Worm (Caenorhabditis elegans) whole organism, young adult: ENCODE results near the gene srbc-17.

Source experiments
- B0035.1 ChIP-seq: sonication (generic microtip); optimal IDR thresholded peaks from 2 replicates; lab custom pipeline; 2016; ENCODE audit warnings: missing genetic modification characterization, mild to moderate bottlenecking, missing compliant biosample characterization, missing genotype, missing genetic modification reagents
- B0336.3 ChIP-seq: fragments of 200-800 bp; sonication (Bioruptor generic); IDR thresholded peaks from 2 replicates; pipeline ENCODE4 v1.3.6; 2022; ENCODE audit warnings: missing genetic modification characterization, missing compliant biosample characterization
- C17E4.6 ChIP-seq: fragments of 200-800 bp; sonication (Bioruptor generic); IDR thresholded peaks from 2 replicates; pipeline ENCODE4 v1.3.6; 2022; ENCODE audit warnings: missing genetic modification reagents, missing genetic modification characterization, missing compliant biosample characterization
- F23B12.7 ChIP-seq: sonication (generic microtip); optimal IDR thresholded peaks from 2 replicates; lab custom pipeline; 2017; ENCODE audit warnings: missing genetic modification characterization, mild to moderate bottlenecking, missing compliant biosample characterization, antibody characterized with exemption, moderate library complexity; ENCODE audit not compliant: insufficient read depth
- F33H1.4 ChIP-seq: fragments of 200-800 bp; sonication (Bioruptor generic); IDR thresholded peaks from 2 replicates; pipeline ENCODE4 v1.3.6; 2022; ENCODE audit warnings: missing genetic modification reagents, missing genetic modification characterization, missing compliant biosample characterization
- F39B2.1 ChIP-seq: fragments of 200-800 bp; sonication (Bioruptor generic); IDR thresholded peaks from 2 replicates; pipeline ENCODE4 v1.3.6; 2022; ENCODE audit warnings: missing genetic modification reagents, missing genetic modification characterization, missing compliant biosample characterization
- F49E8.2 ChIP-seq: sonication (generic microtip); optimal IDR thresholded peaks from 3 replicates; lab custom pipeline; 2017; ENCODE audit warnings: missing genetic modification characterization, mild to moderate bottlenecking, missing compliant biosample characterization, antibody characterized with exemption, moderate library complexity; ENCODE audit not compliant: insufficient read depth
- K11D2.4 ChIP-seq: fragments of 200-800 bp; sonication (Bioruptor generic); IDR thresholded peaks from 2 replicates; pipeline ENCODE4 v1.3.6; 2022; ENCODE audit warnings: missing genetic modification reagents, missing genetic modification characterization, missing compliant biosample characterization
- Y79H2A.3 ChIP-seq: fragments of 200-800 bp; sonication (Bioruptor generic); conservative IDR thresholded peaks from 2 replicates; pipeline ENCODE4 v1.3.6; 2022; ENCODE audit warnings: missing genetic modification reagents, missing genetic modification characterization, missing compliant biosample characterization
- Y95B8A.8 ChIP-seq: fragments of 200-800 bp; sonication (Bioruptor generic); IDR thresholded peaks from 2 replicates; pipeline ENCODE4 v1.3.6; 2022; ENCODE audit warnings: missing genetic modification reagents, missing genetic modification characterization, missing compliant biosample characterization
- akir-1 ChIP-seq: fragments of 200-800 bp; sonication (Bioruptor generic); optimal IDR thresholded peaks from 2 replicates; lab custom pipeline; 2018; ENCODE audit warnings: mild to moderate bottlenecking, missing genetic modification characterization, moderate library complexity, missing compliant biosample characterization
- ama-1 ChIP-seq, 3 experiments: fragments of 150-350 bp in 1 of 3; sonication (generic microtip) in 2 of 3; optimal IDR thresholded peaks; 2 replicates each; lab custom pipeline; 2014 to 2018; ENCODE audit warnings: missing biosample characterization in 2 of 3, missing genetic modification characterization in 2 of 3, missing genetic modification reagents in 2 of 3
- attf-3 ChIP-seq: fragments of 200-800 bp; sonication (Bioruptor generic); conservative IDR thresholded peaks from 2 replicates; pipeline ENCODE4 v1.3.6; 2022; ENCODE audit warnings: missing genetic modification reagents, missing genetic modification characterization, missing compliant biosample characterization
- attf-5 ChIP-seq: fragments of 200-800 bp; sonication (Bioruptor generic); optimal IDR thresholded peaks from 2 replicates; lab custom pipeline; 2018; ENCODE audit warnings: mild to moderate bottlenecking, missing genetic modification characterization, missing compliant biosample characterization
- attf-6 ChIP-seq: fragments of 200-800 bp; sonication (Bioruptor generic); IDR thresholded peaks from 2 replicates; pipeline ENCODE4 v1.3.6; 2022; ENCODE audit warnings: missing genetic modification reagents, missing genetic modification characterization, missing compliant biosample characterization
- bed-1 ChIP-seq: fragments of 200-800 bp; sonication (Bioruptor generic); IDR thresholded peaks from 2 replicates; pipeline ENCODE4 v1.3.6; 2022; ENCODE audit warnings: missing genetic modification reagents, missing genetic modification characterization, missing compliant biosample characterization
- bed-2 ChIP-seq: fragments of 200-800 bp; sonication (Bioruptor generic); IDR thresholded peaks from 2 replicates; pipeline ENCODE4 v1.3.6; 2022; ENCODE audit warnings: missing genetic modification reagents, missing genetic modification characterization, missing compliant biosample characterization
- chd-7 ChIP-seq: sonication (generic microtip); optimal IDR thresholded peaks from 2 replicates; lab custom pipeline; 2016; ENCODE audit warnings: mild to moderate bottlenecking, missing genetic modification characterization, moderate library complexity, missing compliant biosample characterization
- dpl-1 ChIP-seq: fragments of 150-350 bp; optimal IDR thresholded peaks from 2 replicates; lab custom pipeline; 2014; ENCODE audit warnings: missing biosample characterization, missing genetic modification reagents, missing genetic modification characterization
- egl-18 ChIP-seq: fragments of 200-800 bp; sonication (Bioruptor generic); IDR thresholded peaks from 2 replicates; pipeline ENCODE4 v1.3.6; 2022; ENCODE audit warnings: missing genetic modification reagents, missing genetic modification characterization, missing compliant biosample characterization
- egrh-3 ChIP-seq: fragments of 200-800 bp; sonication (Bioruptor generic); IDR thresholded peaks from 2 replicates; pipeline ENCODE4 v1.3.6; 2022; ENCODE audit warnings: missing genetic modification reagents, missing genetic modification characterization, missing compliant biosample characterization
- ekl-4 ChIP-seq: fragments of 200-800 bp; sonication (Bioruptor generic); IDR thresholded peaks from 2 replicates; pipeline ENCODE4 v1.3.6; 2022; ENCODE audit warnings: missing genetic modification reagents, missing genetic modification characterization, missing compliant biosample characterization
- hmg-20 ChIP-seq: fragments of 200-800 bp; sonication (Bioruptor generic); IDR thresholded peaks from 2 replicates; pipeline ENCODE4 v1.3.6; 2022; ENCODE audit warnings: missing genetic modification reagents, missing genetic modification characterization, missing compliant biosample characterization
- lin-26 ChIP-seq: fragments of 200-800 bp; sonication (Bioruptor generic); IDR thresholded peaks from 2 replicates; pipeline ENCODE4 v1.3.6; 2022; ENCODE audit warnings: missing genetic modification reagents, missing genetic modification characterization, missing compliant biosample characterization
- lin-40 ChIP-seq: sonication (generic microtip); optimal IDR thresholded peaks from 2 replicates; lab custom pipeline; 2016; ENCODE audit warnings: missing genetic modification characterization, mild to moderate bottlenecking, missing compliant biosample characterization, missing genotype, missing genetic modification reagents
- madf-6 ChIP-seq: fragments of 200-800 bp; sonication (Bioruptor generic); IDR thresholded peaks from 2 replicates; pipeline ENCODE4 v1.3.6; 2022; ENCODE audit warnings: missing genetic modification reagents, missing genetic modification characterization, missing compliant biosample characterization
- madf-8 ChIP-seq: fragments of 200-800 bp; sonication (Bioruptor generic); conservative IDR thresholded peaks from 2 replicates; pipeline ENCODE4 v1.3.6; 2022; ENCODE audit warnings: missing genetic modification reagents, missing genetic modification characterization, missing compliant biosample characterization
- mes-4 ChIP-seq: sonication (generic microtip); optimal IDR thresholded peaks from 2 replicates; lab custom pipeline; 2016; ENCODE audit warnings: missing genotype, missing genetic modification characterization, missing compliant biosample characterization
- nfya-1 ChIP-seq: sonication (generic microtip); optimal IDR thresholded peaks from 2 replicates; lab custom pipeline; 2017; ENCODE audit warnings: antibody characterized with exemption, missing compliant biosample characterization, missing genetic modification characterization, borderline replicate concordance; ENCODE audit not compliant: insufficient read depth
- nfya-2 ChIP-seq: fragments of 200-800 bp; sonication (Bioruptor generic); IDR thresholded peaks from 2 replicates; pipeline ENCODE4 v1.3.6; 2022; ENCODE audit warnings: missing genetic modification reagents, missing genetic modification characterization, missing compliant biosample characterization
- nhr-120 ChIP-seq: fragments of 200-800 bp; sonication (Bioruptor generic); IDR thresholded peaks from 2 replicates; pipeline ENCODE4 v1.3.6; 2022; ENCODE audit warnings: missing genetic modification characterization, missing compliant biosample characterization
- nhr-90 ChIP-seq: sonication (generic microtip); optimal IDR thresholded peaks from 2 replicates; lab custom pipeline; 2016; ENCODE audit warnings: missing genotype, mild to moderate bottlenecking, missing genetic modification characterization, missing compliant biosample characterization
- pbrm-1 ChIP-seq: fragments of 200-800 bp; sonication (Bioruptor generic); IDR thresholded peaks from 2 replicates; pipeline ENCODE4 v1.3.6; 2022; ENCODE audit warnings: missing genetic modification reagents, missing genetic modification characterization, missing compliant biosample characterization
- rpc-1 ChIP-seq, 2 experiments: fragments of 150-350 bp in 1 of 2; sonication (generic microtip) in 1 of 2; optimal IDR thresholded peaks; 2 replicates each; lab custom pipeline; 2014 to 2018; ENCODE audit warnings: missing biosample characterization in 1 of 2, missing genetic modification characterization in 1 of 2, missing genetic modification reagents in 1 of 2, missing genotype in 1 of 2
- sea-2 ChIP-seq: fragments of 200-800 bp; sonication (Bioruptor generic); IDR thresholded peaks from 2 replicates; pipeline ENCODE4 v1.3.6; 2022; ENCODE audit warnings: missing genetic modification characterization, missing compliant biosample characterization
- snpc-1.1 ChIP-seq: sonication (generic microtip); optimal IDR thresholded peaks from 2 replicates; lab custom pipeline; 2017; ENCODE audit warnings: missing genetic modification characterization, mild to moderate bottlenecking, missing compliant biosample characterization, antibody characterized with exemption, moderate library complexity, missing genotype, missing genetic modification reagents; ENCODE audit not compliant: insufficient read depth
- snpc-4 ChIP-seq, 5 experiments: fragments of 150-350 bp in 1 of 5; sonication (generic microtip) in 4 of 5; optimal IDR thresholded peaks; 2 replicates each; lab custom pipeline; 2014 to 2018; ENCODE audit warnings: missing genetic modification characterization in 5 of 5, missing biosample characterization in 3 of 5, antibody characterized with exemption in 2 of 5, mild to moderate bottlenecking in 2 of 5, missing compliant biosample characterization in 2 of 5, missing genotype in 2 of 5, moderate library complexity in 2 of 5, missing genetic modification reagents in 1 of 5
- somi-1 ChIP-seq: fragments of 200-800 bp; sonication (Bioruptor generic); optimal IDR thresholded peaks from 2 replicates; lab custom pipeline; 2018; ENCODE audit warnings: mild to moderate bottlenecking, missing genetic modification characterization, missing compliant biosample characterization
- ztf-18 ChIP-seq: sonication (generic microtip); optimal IDR thresholded peaks from 2 replicates; lab custom pipeline; 2016; ENCODE audit warnings: missing genotype, mild to moderate bottlenecking, missing genetic modification characterization, missing compliant biosample characterization
- ztf-25 ChIP-seq: fragments of 200-800 bp; sonication (Bioruptor generic); IDR thresholded peaks from 2 replicates; pipeline ENCODE4 v1.3.6; 2022; ENCODE audit warnings: missing genetic modification reagents, missing genetic modification characterization, missing compliant biosample characterization
- ztf-6 ChIP-seq: fragments of 200-800 bp; sonication (Bioruptor generic); IDR thresholded peaks from 2 replicates; pipeline ENCODE4 v1.3.6; 2022; ENCODE audit warnings: missing genetic modification reagents, missing genetic modification characterization, missing compliant biosample characterization

srbc-17 gene

DNA sequence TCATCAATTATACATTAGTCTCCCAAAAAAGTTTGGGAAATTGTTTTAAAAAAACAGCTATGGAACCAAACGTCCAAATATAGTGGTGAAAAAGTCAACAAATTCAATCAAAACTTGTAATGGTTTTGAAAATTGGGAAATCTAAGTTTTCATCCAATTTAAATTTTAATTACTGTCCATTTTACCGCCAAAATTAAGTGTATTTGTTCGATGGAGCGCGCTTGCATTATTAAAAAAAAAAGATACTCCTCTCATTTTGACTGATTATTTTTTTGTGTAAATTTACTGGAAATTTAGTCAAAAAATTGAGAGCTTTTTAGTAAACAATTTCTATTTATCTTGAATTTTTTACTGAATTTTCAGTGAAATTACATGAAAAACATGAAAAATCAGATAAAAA is 3.0 kb upstream of the srbc-17 start:
- TF ChIP-seq dpl-1 (GFP tag; lab: Kevin White, UChicago) (no peak), ztf-6 (GFP tag; lab: Robert Waterston, UW) (no peak), attf-6 (no peak), B0336.3 (GFP tag; lab: Robert Waterston, UW) (no peak), chd-7 (no peak), hmg-20 (GFP tag; lab: Robert Waterston, UW) (no peak), attf-3 (no peak), egl-18 (GFP tag; lab: Robert Waterston, UW) (no peak), mes-4 (tag; lab: Kevin White, UChicago) (no peak), madf-8 (GFP tag; lab: Robert Waterston, UW) (no peak), nfya-2 (GFP tag; lab: Robert Waterston, UW) (no peak), F49E8.2 (tag; lab: Kevin White, UChicago) (no peak), akir-1 (GFP tag; lab: Kevin White, UChicago) (no peak), snpc-1.1 (tag; lab: Kevin White, UChicago) (no peak), madf-6 (no peak), Y79H2A.3 (GFP tag; lab: Robert Waterston, UW) (no peak), nfya-1 (tag; lab: Kevin White, UChicago) (no peak), ztf-18 (no peak), nhr-90 (no peak), ama-1 (optimal IDR thresholded peaks at IDR 0.05; lab: Kevin White, UChicago) (no peak), ama-1 (GFP tag; optimal IDR thresholded peaks at IDR 0.05; lab: Kevin White, UChicago) (no peak)
- TF ChIP-seq, all 124 proteins: peak for 0

DNA sequence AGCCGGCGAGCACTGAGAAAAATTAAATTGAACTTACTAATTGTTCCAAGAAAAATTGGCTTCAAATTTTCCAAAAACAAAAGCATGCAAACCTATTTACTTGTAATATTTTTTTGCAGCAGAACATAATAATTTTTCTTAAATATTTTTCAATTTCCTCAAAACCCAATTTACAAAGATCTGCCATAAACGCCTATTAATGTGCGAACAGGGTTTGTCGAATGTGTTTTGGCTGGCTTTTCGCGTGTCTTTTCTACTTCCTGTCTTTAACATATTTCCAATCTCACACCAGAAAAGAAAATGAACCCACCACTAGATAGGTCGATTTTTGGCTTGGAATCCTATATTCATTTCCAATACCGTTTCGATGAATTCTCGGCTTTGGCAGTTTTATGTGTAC is 2.3 kb upstream of the srbc-17 start, which contains the start of gene C45H4.18:
Gene C45H4.18, plus strand, starts transcription at position 301 of the 400 bp plus-strand sequence.
- TF ChIP-seq attf-3 (no peak), bed-1 (GFP tag; lab: Robert Waterston, UW) (no peak), snpc-4 (GFP tag; optimal IDR thresholded peaks at IDR 0.05; lab: Kevin White, UChicago) (no peak), snpc-4 (tag; optimal IDR thresholded peaks at IDR 0.05; lab: Kevin White, UChicago) (no peak), somi-1 (GFP tag; lab: Kevin White, UChicago) (no peak), F33H1.4 (GFP tag; lab: Robert Waterston, UW) (no peak), F39B2.1 (GFP tag; lab: Robert Waterston, UW) (no peak)

- TF ChIP-seq bed-2 (GFP tag; lab: Robert Waterston, UW) (no peak), egrh-3 (GFP tag; lab: Robert Waterston, UW) (no peak), lin-40 (tag; lab: Kevin White, UChicago) (no peak), somi-1 (GFP tag; lab: Kevin White, UChicago) (no peak), ztf-25 (GFP tag; lab: Robert Waterston, UW) (no peak), ekl-4 (GFP tag; lab: Robert Waterston, UW) (no peak), B0035.1 (tag; lab: Kevin White, UChicago) (no peak), K11D2.4 (GFP tag; lab: Robert Waterston, UW) (no peak), attf-5 (no peak), nhr-120 (GFP tag; lab: Robert Waterston, UW) (no peak), nfya-1 (tag; lab: Kevin White, UChicago) (no peak), C17E4.6 (GFP tag; lab: Robert Waterston, UW) (no peak), F23B12.7 (tag; lab: Kevin White, UChicago) (no peak), rpc-1 (optimal IDR thresholded peaks at IDR 0.05; lab: Kevin White, UChicago) (no peak), rpc-1 (tag; optimal IDR thresholded peaks at IDR 0.05; lab: Kevin White, UChicago) (no peak), Y95B8A.8 (GFP tag; lab: Robert Waterston, UW) (no peak), sea-2 (GFP tag; lab: Robert Waterston, UW) (no peak), pbrm-1 (GFP tag; lab: Robert Waterston, UW) (no peak), lin-26 (GFP tag; lab: Robert Waterston, UW) (no peak)
These were observed 1.7 kb downstream of the srbc-17 start, which contains the start of gene cyp-33C1 for ce11 chrV:2179214-2179613. cyp-33C1 (plus strand) TSS chrV:2179514.
